Worm (Caenorhabditis elegans) whole organism, L1 larva: Measurements from ENCODE around the gene F35C5.1.

Experiments
- C04F5.9 ChIP-seq: sonication (generic microtip); optimal IDR thresholded peaks from 2 replicates; lab custom pipeline; 2016; ENCODE audit warnings: missing genetic modification characterization, missing compliant biosample characterization
- Y116A8C.19 ChIP-seq: sonication (generic microtip); optimal IDR thresholded peaks from 2 replicates; lab custom pipeline; 2016; ENCODE audit warnings: missing compliant biosample characterization, missing genetic modification characterization, borderline replicate concordance
- aha-1 ChIP-seq: fragments of 150-350 bp; optimal IDR thresholded peaks from 2 replicates; lab custom pipeline; 2014; ENCODE audit warnings: missing biosample characterization, missing genetic modification characterization
- alr-1 ChIP-seq: fragments of 200-800 bp; sonication (Bioruptor generic); optimal IDR thresholded peaks from 2 replicates; lab custom pipeline; 2018; ENCODE audit warnings: borderline replicate concordance, mild to moderate bottlenecking, missing genetic modification characterization, missing compliant biosample characterization
- aly-2 ChIP-seq: fragments of 150-350 bp; optimal IDR thresholded peaks from 2 replicates; lab custom pipeline; 2014; ENCODE audit warnings: missing biosample characterization, missing genetic modification characterization
- blmp-1 ChIP-seq: fragments of 150-350 bp; optimal IDR thresholded peaks from 2 replicates; lab custom pipeline; 2014; ENCODE audit warnings: missing biosample characterization, missing genetic modification characterization
- ceh-8 ChIP-seq: fragments of 200-800 bp; sonication (Bioruptor generic); optimal IDR thresholded peaks from 2 replicates; lab custom pipeline; 2018; ENCODE audit warnings: mild to moderate bottlenecking, missing genetic modification characterization, moderate library complexity, missing compliant biosample characterization
- ceh-88 ChIP-seq: fragments of 200-800 bp; sonication (Bioruptor generic); IDR thresholded peaks from 2 replicates; pipeline ENCODE4 v1.3.6; 2022; ENCODE audit warnings: missing genetic modification characterization, missing compliant biosample characterization
- ces-1 ChIP-seq: fragments of 150-350 bp; optimal IDR thresholded peaks from 2 replicates; lab custom pipeline; 2014; ENCODE audit warnings: missing biosample characterization, missing genetic modification reagents, missing genetic modification characterization
- dpl-1 ChIP-seq, 3 experiments: fragments of 150-350 bp in 2 of 3; sonication (generic microtip) in 1 of 3; optimal IDR thresholded peaks; 2 replicates each; lab custom pipeline; 2014 to 2017; ENCODE audit warnings: missing biosample characterization in 3 of 3, missing genetic modification characterization in 3 of 3, missing genetic modification reagents in 3 of 3
- efl-1 ChIP-seq, 4 experiments: fragments of 150-350 bp; optimal IDR thresholded peaks in 3 of 4; peaks in 1 of 4; 1 replicate in 1 of 4; 2 replicates in 3 of 4; lab custom pipeline; 2014; ENCODE audit warnings: missing biosample characterization in 2 of 4, missing genetic modification characterization in 2 of 4, missing genetic modification reagents in 2 of 4
- efl-3 ChIP-seq: fragments of 200-800 bp; sonication (Bioruptor generic); optimal IDR thresholded peaks from 2 replicates; lab custom pipeline; 2018; ENCODE audit warnings: mild to moderate bottlenecking, missing genetic modification characterization, missing compliant biosample characterization
- egl-13 ChIP-seq: sonication (generic microtip); optimal IDR thresholded peaks from 2 replicates; lab custom pipeline; 2016; ENCODE audit warnings: missing genotype, missing genetic modification reagents, missing genetic modification characterization, missing compliant biosample characterization
- elt-2 ChIP-seq: sonication (generic microtip); optimal IDR thresholded peaks from 2 replicates; lab custom pipeline; 2016; ENCODE audit warnings: missing genetic modification characterization, mild to moderate bottlenecking, inconsistent platforms, missing compliant biosample characterization, missing genetic modification reagents
- fkh-10 ChIP-seq: sonication (generic microtip); optimal IDR thresholded peaks from 2 replicates; lab custom pipeline; 2017; ENCODE audit warnings: missing biosample characterization, missing genetic modification reagents, missing genetic modification characterization
- fos-1 ChIP-seq: fragments of 150-350 bp; optimal IDR thresholded peaks from 2 replicates; lab custom pipeline; 2014; ENCODE audit warnings: missing biosample characterization, missing genetic modification characterization
- hlh-4 ChIP-seq: sonication (generic microtip); optimal IDR thresholded peaks from 2 replicates; lab custom pipeline; 2016; ENCODE audit warnings: mild to moderate bottlenecking, missing genetic modification characterization, missing compliant biosample characterization
- hpl-2 ChIP-seq: fragments of 150-350 bp; optimal IDR thresholded peaks from 2 replicates; lab custom pipeline; 2014; ENCODE audit warnings: missing biosample characterization, missing genetic modification reagents, missing genetic modification characterization
- lin-35 ChIP-seq, 2 experiments: fragments of 150-350 bp; optimal IDR thresholded peaks; 2 replicates each; lab custom pipeline; 2014; ENCODE audit warnings: missing biosample characterization in 2 of 2, missing genetic modification characterization in 2 of 2, missing genetic modification reagents in 2 of 2
- lin-39 ChIP-seq: fragments of 150-350 bp; optimal IDR thresholded peaks from 2 replicates; lab custom pipeline; 2014; ENCODE audit warnings: missing biosample characterization, missing genetic modification reagents, missing genetic modification characterization
- lir-3 ChIP-seq: sonication (generic microtip); optimal IDR thresholded peaks from 2 replicates; lab custom pipeline; 2016; ENCODE audit warnings: mild to moderate bottlenecking, missing genetic modification characterization, moderate library complexity, missing compliant biosample characterization; ENCODE audit not compliant: poor library complexity
- lsy-2 ChIP-seq, 2 experiments: fragments of 150-350 bp; optimal IDR thresholded peaks; 2 replicates each; lab custom pipeline; 2014; ENCODE audit warnings: missing biosample characterization in 2 of 2, missing genetic modification characterization in 2 of 2
- mdl-1 ChIP-seq, 2 experiments: fragments of 150-350 bp; optimal IDR thresholded peaks; 2 replicates each; lab custom pipeline; 2014 to 2017; ENCODE audit warnings: missing biosample characterization in 2 of 2, missing genetic modification characterization in 2 of 2, inconsistent platforms in 1 of 2
- mep-1 ChIP-seq: fragments of 150-350 bp; optimal IDR thresholded peaks from 2 replicates; lab custom pipeline; 2014; ENCODE audit warnings: missing biosample characterization, missing genetic modification characterization
- nhr-28 ChIP-seq: fragments of 150-350 bp; optimal IDR thresholded peaks from 2 replicates; lab custom pipeline; 2014; ENCODE audit warnings: missing biosample characterization, missing genetic modification characterization
- nhr-47 ChIP-seq: sonication (generic microtip); optimal IDR thresholded peaks from 2 replicates; lab custom pipeline; 2016; ENCODE audit warnings: mild to moderate bottlenecking, missing genetic modification characterization, moderate library complexity, missing compliant biosample characterization
- nhr-71 ChIP-seq: sonication (generic microtip); optimal IDR thresholded peaks from 2 replicates; lab custom pipeline; 2016; ENCODE audit warnings: mild to moderate bottlenecking, missing genetic modification characterization, moderate library complexity, missing compliant biosample characterization
- nhr-76 ChIP-seq: sonication (generic microtip); optimal IDR thresholded peaks from 2 replicates; lab custom pipeline; 2017; ENCODE audit warnings: missing biosample characterization, missing genetic modification characterization
- nhr-85 ChIP-seq: sonication (generic microtip); peaks from one replicate; lab custom pipeline; 2016; ENCODE audit warnings: missing genetic modification characterization, inconsistent platforms, missing compliant biosample characterization
- pag-3 ChIP-seq: sonication (generic microtip); optimal IDR thresholded peaks from 2 replicates; lab custom pipeline; 2017; ENCODE audit warnings: missing genetic modification characterization, mild to moderate bottlenecking, missing compliant biosample characterization, antibody characterized with exemption, borderline replicate concordance; ENCODE audit not compliant: insufficient read depth
- pax-3 ChIP-seq: fragments of 200-800 bp; sonication (Bioruptor generic); optimal IDR thresholded peaks from 2 replicates; lab custom pipeline; 2018; ENCODE audit warnings: mild to moderate bottlenecking, missing genetic modification characterization, moderate library complexity, missing compliant biosample characterization
- pqm-1 ChIP-seq: sonication (generic microtip); optimal IDR thresholded peaks from 3 replicates; lab custom pipeline; 2017; ENCODE audit warnings: missing biosample characterization, missing genetic modification characterization
- skn-1 ChIP-seq: fragments of 150-350 bp; optimal IDR thresholded peaks from 2 replicates; lab custom pipeline; 2014; ENCODE audit warnings: missing biosample characterization, missing genetic modification characterization
- snpc-4 ChIP-seq: fragments of 150-350 bp; optimal IDR thresholded peaks from 2 replicates; lab custom pipeline; 2014; ENCODE audit warnings: missing biosample characterization, missing genetic modification characterization
- snu-23 ChIP-seq: sonication (generic microtip); optimal IDR thresholded peaks from 2 replicates; lab custom pipeline; 2016; ENCODE audit warnings: missing genetic modification characterization, missing compliant biosample characterization
- sup-37 ChIP-seq: fragments of 200-800 bp; sonication (Bioruptor generic); optimal IDR thresholded peaks from 2 replicates; lab custom pipeline; 2018; ENCODE audit warnings: mild to moderate bottlenecking, missing genetic modification characterization, missing compliant biosample characterization
- swsn-7 ChIP-seq: sonication (generic microtip); optimal IDR thresholded peaks from 2 replicates; lab custom pipeline; 2016; ENCODE audit warnings: missing genetic modification characterization, missing compliant biosample characterization
- tbx-2 ChIP-seq: sonication (generic microtip); optimal IDR thresholded peaks from 2 replicates; lab custom pipeline; 2016; ENCODE audit warnings: missing genetic modification characterization, missing compliant biosample characterization
- unc-86 ChIP-seq: sonication (generic microtip); optimal IDR thresholded peaks from 2 replicates; lab custom pipeline; 2016; ENCODE audit warnings: missing genetic modification characterization, missing compliant biosample characterization
- vab-15 ChIP-seq: sonication (generic microtip); optimal IDR thresholded peaks from 2 replicates; lab custom pipeline; 2017; ENCODE audit warnings: missing genotype, mild to moderate bottlenecking, missing genetic modification characterization, missing compliant biosample characterization
- xbp-1 ChIP-seq: sonication (generic microtip); optimal IDR thresholded peaks from 2 replicates; lab custom pipeline; 2016; ENCODE audit warnings: missing genetic modification characterization, missing compliant biosample characterization
- ztf-11 ChIP-seq, 2 experiments: sonication (generic microtip); optimal IDR thresholded peaks; 2 replicates each; lab custom pipeline; 2016 to 2017; ENCODE audit warnings: missing genetic modification characterization in 2 of 2, missing biosample characterization in 1 of 2, missing compliant biosample characterization in 1 of 2

F35C5.1 gene

DNA sequence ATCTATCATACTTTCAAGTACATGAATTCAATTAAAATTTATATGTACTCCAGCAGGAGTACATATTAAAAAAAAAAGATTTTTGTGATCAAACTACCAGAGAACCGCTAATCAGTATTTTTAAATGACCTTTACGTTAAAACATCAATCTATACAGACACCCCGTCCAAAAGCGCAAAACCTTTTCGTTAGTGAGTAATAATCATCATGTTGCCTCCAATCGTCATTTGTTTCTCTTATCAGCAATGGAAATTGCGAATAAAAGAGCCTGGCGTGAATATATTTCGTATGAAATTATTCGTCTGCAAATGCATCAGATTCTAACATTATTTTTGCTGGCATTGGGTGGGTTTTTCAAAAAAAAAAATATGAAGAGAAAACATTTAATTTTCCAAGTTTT lies 23.6 kb downstream of the F35C5.1 start, which contains the start of gene clec-66:
TSS of gene clec-66 (plus strand) at position 225 of the 400 bp plus-strand sequence.
- no peak for TF ChIP-seq hlh-4 (tag; lab: Kevin White, UChicago)
- TF ChIP-seq lin-39 (tag; lab: Kevin White, UChicago), result no peak
- TF ChIP-seq skn-1, result no peak
- no peak for TF ChIP-seq efl-1 (optimal IDR thresholded peaks at IDR 0.05; lab: Kevin White, UChicago)
- TF ChIP-seq efl-1 (GFP tag; optimal IDR thresholded peaks at IDR 0.05 in 1 of 2; lab: Kevin White, UChicago), result no peak
- TF ChIP-seq blmp-1 (tag; lab: Kevin White, UChicago), result no peak
- TF ChIP-seq sup-37 (GFP tag; lab: Kevin White, UChicago), result no peak
- no peak for TF ChIP-seq aly-2 (tag; lab: Kevin White, UChicago)
- no peak for TF ChIP-seq lir-3 (tag; lab: Kevin White, UChicago)
- TF ChIP-seq Y116A8C.19 (tag; lab: Kevin White, UChicago), result no peak
- no peak for TF ChIP-seq nhr-47
- no peak for TF ChIP-seq fkh-10 (GFP tag; lab: Kevin White, UChicago)
- no peak for TF ChIP-seq unc-86
- TF ChIP-seq hpl-2 (GFP tag; lab: Kevin White, UChicago), result no peak
- no peak for TF ChIP-seq fos-1 (tag; lab: Kevin White, UChicago)
- TF ChIP-seq vab-15 (tag; lab: Kevin White, UChicago), result no peak
- TF ChIP-seq ces-1 (GFP tag; lab: Kevin White, UChicago), result no peak
- TF ChIP-seq, all 84 proteins: peak for 0

ce11 chrII:12907070-12907469 lies 26.5 kb downstream of the F35C5.1 start, which contains the start of gene nspb-11:
TSS of gene nspb-11 (plus strand) at chrII:12907370.
- no peak for TF ChIP-seq efl-1 (optimal IDR thresholded peaks at IDR 0.05; lab: Kevin White, UChicago)
- TF ChIP-seq efl-1 (GFP tag; optimal IDR thresholded peaks at IDR 0.05 in 1 of 2; lab: Kevin White, UChicago), result peak in 1 of 2 experiments; percentile 42
- no peak for TF ChIP-seq nhr-76

DNA sequence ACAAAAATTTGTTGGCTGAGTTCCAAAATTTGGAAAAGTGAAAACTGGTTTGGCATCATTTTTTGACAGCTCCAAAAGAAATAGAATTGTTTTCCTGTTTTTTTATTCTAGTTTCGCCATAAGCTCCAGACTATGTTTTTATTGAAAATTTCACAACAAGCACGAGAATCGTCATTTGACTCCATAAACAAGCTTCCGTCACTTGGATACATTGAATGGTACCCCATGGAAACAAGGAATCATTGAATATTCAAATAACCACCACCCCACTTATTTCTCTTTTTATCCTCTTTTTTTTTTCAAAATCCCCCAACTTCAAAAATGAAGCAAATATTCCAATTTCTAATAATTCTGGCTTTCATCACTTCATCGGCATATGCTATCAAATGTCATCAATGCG lies 28.2 kb downstream of the F35C5.1 start, which contains the start of gene ddn-2:
TSS of gene ddn-2 (plus strand) at position 301 of the 400 bp plus-strand sequence.
- no peak for TF ChIP-seq efl-1 (optimal IDR thresholded peaks at IDR 0.05; lab: Kevin White, UChicago)
- TF ChIP-seq efl-1 (GFP tag; optimal IDR thresholded peaks at IDR 0.05 in 1 of 2; lab: Kevin White, UChicago), result peak in 1 of 2 experiments; percentile 21
- no peak for TF ChIP-seq ztf-11 (tag; optimal IDR thresholded peaks at IDR 0.05; lab: Kevin White, UChicago)

- TF ChIP-seq snpc-4 (tag; lab: Kevin White, UChicago) (peak; percentile 17), egl-13 (tag; lab: Kevin White, UChicago) (peak; percentile 54), lin-35 (GFP tag; optimal IDR thresholded peaks at IDR 0.05; lab: Kevin White, UChicago) (peak; percentile 88 to 94), nhr-28 (no peak), tbx-2 (tag; lab: Kevin White, UChicago) (peak; percentile 67), hpl-2 (GFP tag; lab: Kevin White, UChicago) (no peak), xbp-1 (tag; lab: Kevin White, UChicago) (peak; percentile 59), dpl-1 (GFP tag; optimal IDR thresholded peaks at IDR 0.05; lab: Kevin White, UChicago) (peak; percentile 87 to 92 (median 90)), elt-2 (tag; lab: Kevin White, UChicago) (peak; percentile 22), ceh-88 (GFP tag; lab: Robert Waterston, UW) (no peak), mep-1 (tag; lab: Kevin White, UChicago) (peak; percentile 15), hlh-4 (tag; lab: Kevin White, UChicago) (no peak), ceh-8 (GFP tag; lab: Kevin White, UChicago) (peak; percentile 33), lir-3 (tag; lab: Kevin White, UChicago) (peak; percentile 79), pax-3 (tag; lab: Kevin White, UChicago) (peak; percentile 52), C04F5.9 (tag; lab: Kevin White, UChicago) (peak; percentile 18), fos-1 (tag; lab: Kevin White, UChicago) (no peak), alr-1 (tag; lab: Kevin White, UChicago) (no peak), swsn-7 (tag; lab: Kevin White, UChicago) (peak; percentile 59), efl-1 (optimal IDR thresholded peaks at IDR 0.05; lab: Kevin White, UChicago) (peak; percentile 94 to 95), efl-1 (GFP tag; optimal IDR thresholded peaks at IDR 0.05 in 1 of 2; lab: Kevin White, UChicago) (peak; percentile 89 to 99), nhr-71 (peak; percentile 75), lsy-2 (tag; optimal IDR thresholded peaks at IDR 0.05; lab: Kevin White, UChicago) (peak; percentile 67 to 68), nhr-47 (peak; percentile 65), snu-23 (GFP tag; lab: Kevin White, UChicago) (peak; percentile 60), pqm-1 (no peak), fkh-10 (GFP tag; lab: Kevin White, UChicago) (no peak), efl-3 (no peak), pag-3 (tag; lab: Kevin White, UChicago) (no peak), sup-37 (GFP tag; lab: Kevin White, UChicago) (no peak), mdl-1 (tag; optimal IDR thresholded peaks at IDR 0.05; lab: Kevin White, UChicago) (no peak), nhr-85 (peak; percentile 85), aha-1 (tag; lab: Kevin White, UChicago) (no peak), skn-1 (peak; percentile 22)
These were observed 34.0 kb downstream of the F35C5.1 start, which contains the start of gene F35C5.12 for ce11 chrII:12914514-12915075. TSS of gene F35C5.12 (minus strand) at chrII:12914564.
